Worm (Caenorhabditis elegans) whole organism, midembryonic: Measurements from ENCODE around the gene cest-28.

ENCODE experiments used
- T22C8.4 ChIP-seq: fragments of 200-800 bp; sonication (Bioruptor generic); IDR thresholded peaks from 2 replicates; pipeline ENCODE4 v1.3.6; 2022; ENCODE audit warnings: missing genetic modification characterization, missing compliant biosample characterization
- cog-1 ChIP-seq: sonication (generic microtip); optimal IDR thresholded peaks from 2 replicates; lab custom pipeline; 2016; ENCODE audit warnings: missing genetic modification characterization, missing compliant biosample characterization
- flt-1 ChIP-seq: fragments of 200-800 bp; sonication (Bioruptor generic); IDR thresholded peaks from 2 replicates; pipeline ENCODE4 v1.3.6; 2022; ENCODE audit warnings: missing genetic modification characterization, missing compliant biosample characterization
- med-1 ChIP-seq: sonication (generic microtip); optimal IDR thresholded peaks from 2 replicates; lab custom pipeline; 2017; ENCODE audit warnings: missing genetic modification characterization, mild to moderate bottlenecking, missing compliant biosample characterization, antibody characterized with exemption, missing genetic modification reagents; ENCODE audit not compliant: insufficient read depth
- ref-1 ChIP-seq: fragments of 200-800 bp; sonication (Bioruptor generic); conservative IDR thresholded peaks from 2 replicates; pipeline ENCODE4 v1.3.6; 2022; ENCODE audit warnings: missing genetic modification reagents, missing genetic modification characterization, missing compliant biosample characterization
- tab-1 ChIP-seq: fragments of 200-800 bp; sonication (Bioruptor generic); IDR thresholded peaks from 2 replicates; pipeline ENCODE4 v1.3.6; 2022; ENCODE audit warnings: missing genetic modification characterization, missing compliant biosample characterization

DNA sequence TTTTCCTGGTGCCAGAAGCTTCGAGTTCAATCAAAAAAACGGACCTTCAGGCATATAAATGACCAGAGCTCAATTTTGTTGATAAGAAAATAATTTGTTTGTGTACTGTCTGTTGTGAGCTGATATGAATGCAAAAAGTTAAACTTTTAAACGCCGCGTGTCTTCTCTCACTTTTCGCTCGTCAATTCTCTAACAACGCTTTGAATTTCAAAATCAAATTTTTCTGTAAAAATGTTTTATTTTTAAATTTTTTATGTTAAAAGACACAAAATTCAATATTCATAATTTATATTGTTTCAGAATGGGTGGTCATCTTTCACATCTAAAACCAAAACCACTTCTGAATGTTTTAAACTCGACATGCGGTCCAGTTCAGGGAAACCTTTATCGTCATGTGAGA, 4.3 kb downstream of the cest-28 start, which contains the start of gene cest-31:
- TF ChIP-seq ref-1 (GFP tag; lab: Robert Waterston, UW) (no peak), flt-1 (GFP tag; lab: Robert Waterston, UW) (no peak), T22C8.4 (GFP tag; lab: Robert Waterston, UW) (no peak), tab-1 (GFP tag; lab: Robert Waterston, UW) (no peak), med-1 (no peak), cog-1 (tag; lab: Kevin White, UChicago) (no peak)
